Worm (Caenorhabditis elegans) whole organism, early embryonic: ENCODE results near the gene set-13.

Experiments
- B0310.2 ChIP-seq: sonication (generic microtip); optimal IDR thresholded peaks from 2 replicates; lab custom pipeline; 2016; ENCODE audit warnings: mild to moderate bottlenecking, missing genetic modification characterization, missing compliant biosample characterization
- F13C5.2 ChIP-seq: sonication (generic microtip); optimal IDR thresholded peaks from 2 replicates; lab custom pipeline; 2017; ENCODE audit warnings: mild to moderate bottlenecking, missing genetic modification characterization, inconsistent platforms, missing compliant biosample characterization
- aly-1 ChIP-seq: sonication (generic microtip); optimal IDR thresholded peaks from 2 replicates; lab custom pipeline; 2016; ENCODE audit warnings: missing genetic modification characterization, missing compliant biosample characterization
- ama-1 ChIP-seq: fragments of 150-350 bp; optimal IDR thresholded peaks from 2 replicates; lab custom pipeline; 2014
- ceh-13 ChIP-seq: fragments of 200-800 bp; sonication (Bioruptor generic); optimal IDR thresholded peaks from 2 replicates; lab custom pipeline; 2018; ENCODE audit warnings: mild to moderate bottlenecking, missing genetic modification characterization, missing compliant biosample characterization
- ceh-36 ChIP-seq: sonication (generic microtip); optimal IDR thresholded peaks from 2 replicates; lab custom pipeline; 2016; ENCODE audit warnings: missing genetic modification characterization, inconsistent platforms, missing compliant biosample characterization
- ets-7 ChIP-seq: sonication (generic microtip); optimal IDR thresholded peaks from 2 replicates; lab custom pipeline; 2016; ENCODE audit warnings: missing genotype, missing genetic modification characterization, missing compliant biosample characterization
- flt-1 ChIP-seq: fragments of 200-800 bp; sonication (Bioruptor generic); IDR thresholded peaks from 2 replicates; pipeline ENCODE4 v1.3.6; 2022; ENCODE audit warnings: missing genetic modification characterization, missing compliant biosample characterization
- hmbx-1 ChIP-seq: sonication (generic microtip); optimal IDR thresholded peaks from 2 replicates; lab custom pipeline; 2016; ENCODE audit warnings: mild to moderate bottlenecking, missing genetic modification characterization, missing compliant biosample characterization
- hmg-4 ChIP-seq: fragments of 200-800 bp; sonication (Bioruptor generic); optimal IDR thresholded peaks from 2 replicates; lab custom pipeline; 2018; ENCODE audit warnings: mild to moderate bottlenecking, missing genetic modification characterization, missing compliant biosample characterization
- hnd-1 ChIP-seq: sonication (generic microtip); optimal IDR thresholded peaks from 2 replicates; lab custom pipeline; 2016; ENCODE audit warnings: missing genetic modification characterization, missing compliant biosample characterization
- pes-1 ChIP-seq: fragments of 200-800 bp; sonication (Bioruptor generic); IDR thresholded peaks from 2 replicates; pipeline ENCODE4 v1.3.6; 2022; ENCODE audit warnings: missing genetic modification reagents, missing genetic modification characterization, missing compliant biosample characterization
- scrt-1 ChIP-seq: fragments of 200-800 bp; sonication (Bioruptor generic); IDR thresholded peaks from 2 replicates; pipeline ENCODE4 v1.3.6; 2022; ENCODE audit warnings: missing genetic modification characterization, missing compliant biosample characterization
- sea-1 ChIP-seq: fragments of 200-800 bp; sonication (Bioruptor generic); conservative IDR thresholded peaks from 2 replicates; pipeline ENCODE4 v1.3.6; 2022; ENCODE audit warnings: missing genetic modification characterization, missing compliant biosample characterization
- tbx-11 ChIP-seq: fragments of 200-800 bp; sonication (Bioruptor generic); IDR thresholded peaks from 2 replicates; pipeline ENCODE4 v1.3.6; 2022; ENCODE audit warnings: missing genetic modification characterization, missing compliant biosample characterization
- tbx-37 ChIP-seq: fragments of 200-800 bp; sonication (Bioruptor generic); conservative IDR thresholded peaks from 2 replicates; pipeline ENCODE4 v1.3.6; 2022; ENCODE audit warnings: missing genetic modification reagents, missing genetic modification characterization, missing compliant biosample characterization
- tra-4 ChIP-seq: sonication (generic microtip); optimal IDR thresholded peaks from 2 replicates; lab custom pipeline; 2017; ENCODE audit warnings: missing genetic modification characterization, missing compliant biosample characterization

Gene set-13

DNA sequence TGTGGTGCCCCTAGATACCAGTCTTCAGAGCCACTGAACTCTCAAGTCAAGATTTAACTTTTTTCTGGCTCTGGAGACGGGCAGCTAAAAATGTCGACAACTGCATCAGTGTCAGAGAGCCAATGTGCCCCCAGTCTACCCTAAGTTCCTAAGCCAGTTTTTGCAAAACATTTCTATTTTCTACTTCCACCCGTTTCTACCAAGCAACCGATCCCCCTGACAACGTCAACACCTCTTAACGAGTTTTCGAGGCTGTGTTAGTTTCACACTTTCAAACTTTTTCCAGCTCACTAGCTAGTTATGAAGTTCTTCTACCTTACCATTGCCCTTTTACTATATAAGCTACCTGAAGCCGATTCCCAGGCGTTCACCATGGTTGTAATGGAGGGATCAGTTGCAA is 47.5 kb downstream of the set-13 start, which contains the start of gene Y110A2AL.5:
TSS of gene Y110A2AL.5 (plus strand) at position 301 of the 400 bp plus-strand sequence.
- TF ChIP-seq tra-4 (tag; lab: Kevin White, UChicago) (no peak), ceh-13 (no peak)

DNA sequence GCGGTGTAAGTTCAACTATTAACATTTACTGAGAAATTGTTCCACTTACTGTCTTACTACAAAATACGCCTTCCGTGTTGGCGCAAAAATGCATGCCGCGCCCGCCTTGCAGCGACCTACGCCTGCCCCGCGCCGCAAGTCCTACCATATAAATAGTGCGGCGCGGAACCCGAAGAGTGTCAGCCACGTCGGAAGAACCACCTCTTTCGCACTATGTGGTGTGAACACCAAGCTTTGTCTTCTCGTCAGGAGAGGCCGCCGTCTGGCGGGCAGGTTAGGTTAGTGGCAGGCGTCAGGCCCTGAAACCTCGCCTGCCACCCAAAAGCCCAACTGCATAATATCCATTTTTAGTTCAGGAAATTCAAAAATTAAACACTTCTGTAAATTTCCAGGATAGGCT is 48.6 kb downstream of the set-13 start:
- TF ChIP-seq flt-1 (GFP tag; lab: Robert Waterston, UW) (no peak), B0310.2 (no peak), hmg-4 (GFP tag; lab: Kevin White, UChicago) (no peak), pes-1 (no peak), ceh-36 (tag; lab: Kevin White, UChicago) (no peak), tbx-37 (GFP tag; lab: Robert Waterston, UW) (no peak), hmbx-1 (tag; lab: Kevin White, UChicago) (no peak), aly-1 (tag; lab: Kevin White, UChicago) (no peak)

DNA sequence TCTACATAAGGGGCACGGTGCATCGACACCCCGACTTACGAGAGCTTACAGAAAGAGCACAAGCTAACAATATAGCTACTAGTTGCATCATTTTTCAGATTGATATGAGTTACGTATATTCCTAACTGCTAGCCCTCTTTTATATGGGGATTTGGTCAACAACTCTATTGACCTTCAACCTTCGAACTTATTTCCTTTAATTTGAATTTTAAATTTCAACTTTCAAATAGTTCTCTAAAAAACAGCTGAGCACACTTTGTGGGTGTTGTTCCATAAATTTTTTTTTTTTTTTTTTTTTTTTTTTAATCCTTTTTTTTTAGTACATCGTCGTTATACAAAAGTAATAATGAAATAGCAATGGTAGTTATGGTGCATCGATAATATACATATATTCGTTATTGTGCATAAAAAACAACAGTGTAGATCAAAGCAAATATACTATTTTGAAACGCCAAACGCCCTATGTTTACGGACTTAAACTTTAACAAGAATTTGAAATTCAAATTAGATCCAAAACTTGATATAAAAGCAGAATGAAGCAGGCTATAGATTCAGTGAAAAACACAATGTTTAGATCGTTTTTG is 49.9 kb downstream of the set-13 start, which contains the start of the genes Y110A2AL.9 and Y110A2AL.3:
TSS of gene Y110A2AL.9 (minus strand) at position 101 of the 584 bp plus-strand sequence.
TSS of gene Y110A2AL.3 (plus strand) at position 534 of the 584 bp plus-strand sequence.
- no peak for TF ChIP-seq aly-1 (tag; lab: Kevin White, UChicago)
- TF ChIP-seq scrt-1 = no peak
- no peak for TF ChIP-seq ets-7 (tag; lab: Kevin White, UChicago)
- no peak for TF ChIP-seq ceh-36 (tag; lab: Kevin White, UChicago)
- no peak for TF ChIP-seq sea-1 (GFP tag; lab: Robert Waterston, UW)
- no peak for TF ChIP-seq ama-1 (lab: Kevin White, UChicago)
- no peak for TF ChIP-seq tra-4 (tag; lab: Kevin White, UChicago)
- no peak for TF ChIP-seq B0310.2
- no peak for TF ChIP-seq flt-1 (GFP tag; lab: Robert Waterston, UW)
- no peak for TF ChIP-seq hmg-4 (GFP tag; lab: Kevin White, UChicago)
- TF ChIP-seq hmbx-1 (tag; lab: Kevin White, UChicago) = no peak
- TF ChIP-seq tbx-37 (GFP tag; lab: Robert Waterston, UW) = no peak
- no peak for TF ChIP-seq hnd-1 (tag; lab: Kevin White, UChicago)
- no peak for TF ChIP-seq pes-1
- TF ChIP-seq tbx-11 (GFP tag; lab: Robert Waterston, UW) = no peak
- TF ChIP-seq F13C5.2 (tag; lab: Kevin White, UChicago) = no peak
- no peak for TF ChIP-seq ceh-13

DNA sequence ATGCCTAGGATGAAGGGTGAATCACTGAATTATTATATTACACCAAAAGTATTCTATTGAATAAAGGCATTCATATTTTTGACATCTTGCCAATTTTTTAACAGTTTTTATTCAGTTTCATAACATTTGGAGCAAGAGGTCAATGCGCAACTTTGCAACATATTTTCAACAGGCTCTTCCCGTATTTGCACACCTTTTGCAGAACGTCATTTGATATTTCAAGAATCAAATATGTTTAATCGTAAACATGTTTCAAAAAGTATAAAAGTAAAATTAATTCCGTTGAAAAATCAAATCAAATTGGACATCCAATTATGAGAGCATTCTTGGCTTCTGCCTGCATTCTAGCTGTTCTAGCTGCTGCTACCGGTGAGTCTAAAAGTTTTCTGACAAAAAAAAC is 50.9 kb downstream of the set-13 start, which contains the start of gene Y110A2AL.2:
TSS of gene Y110A2AL.2 (plus strand) at position 301 of the 400 bp plus-strand sequence.
- TF ChIP-seq scrt-1 (no peak), ama-1 (lab: Kevin White, UChicago) (no peak), tbx-37 (GFP tag; lab: Robert Waterston, UW) (no peak), B0310.2 (no peak), F13C5.2 (tag; lab: Kevin White, UChicago) (no peak), aly-1 (tag; lab: Kevin White, UChicago) (no peak), pes-1 (no peak), tra-4 (tag; lab: Kevin White, UChicago) (no peak), ceh-36 (tag; lab: Kevin White, UChicago) (no peak), sea-1 (GFP tag; lab: Robert Waterston, UW) (no peak), ceh-13 (no peak)
